Fruit fly (Drosophila melanogaster): Measurements from ENCODE around the gene CG32572.

The CG32572 gene

dm6 chrX:16772882-16773827, 52.2 kb downstream of the CG32572 start (continued):
- TF ChIP-seq CG15269 (tag; optimal IDR thresholded peaks at IDR 0.05) (no peak), CG9876 (GFP tag; optimal IDR thresholded peaks at IDR 0.05) (no peak), tx (GFP tag; optimal IDR thresholded peaks at IDR 0.05) (no peak), CG13296 (GFP tag; optimal IDR thresholded peaks at IDR 0.05) (no peak), CG8478 (optimal IDR thresholded peaks at IDR 0.05) (no peak), grn (GFP tag; optimal IDR thresholded peaks at IDR 0.05) (no peak), CG33557 (GFP tag; optimal IDR thresholded peaks at IDR 0.05) (no peak), CG11456 (GFP tag; IDR thresholded peaks at IDR 0.05) (0 out of 3 replicates have a peak, but pooled peaks have one; percentile 40), CG10209 (GFP tag; optimal IDR thresholded peaks at IDR 0.05) (peak; percentile 27), Hmr (GFP tag; optimal IDR thresholded peaks at IDR 0.05) (no peak), hb (GFP tag; IDR thresholded peaks at IDR 0.05; ENCODE audit: partially characterized antibody) (no peak), CG12659 (GFP tag; optimal IDR thresholded peaks at IDR 0.05) (no peak), so (GFP tag; IDR thresholded peaks at IDR 0.05) (peak; percentile 61; the same call in 1 of the 3 replicates), NC2β (GFP tag; optimal IDR thresholded peaks at IDR 0.05) (peak; percentile 12), YL-1 (GFP tag; optimal IDR thresholded peaks at IDR 0.05) (no peak), CG4707 (GFP tag; optimal IDR thresholded peaks at IDR 0.05) (no peak), Mad (GFP tag; optimal IDR thresholded peaks at IDR 0.05) (no peak), CG6791 (GFP tag; IDR thresholded peaks at IDR 0.05; ENCODE audit: partially characterized antibody) (no peak), CG7271 (tag; optimal IDR thresholded peaks at IDR 0.05) (no peak), abd-A (tag; optimal IDR thresholded peaks at IDR 0.05) (no peak), en (GFP tag; optimal IDR thresholded peaks at IDR 0.05) (peak; percentile 39), Mrtf (GFP tag; IDR thresholded peaks at IDR 0.05) (0 out of 3 replicates have a peak, but pooled peaks have one; percentile 16), Dip3 (GFP tag; optimal IDR thresholded peaks at IDR 0.05) (no peak), psq (GFP tag; optimal IDR thresholded peaks at IDR 0.05) (no peak), Hmx (GFP tag; optimal IDR thresholded peaks at IDR 0.05) (no peak), CG13624 (GFP tag; optimal IDR thresholded peaks at IDR 0.05) (peak; percentile 52), CG18599 (GFP tag; optimal IDR thresholded peaks at IDR 0.05) (peak; percentile 13), z (GFP tag; IDR thresholded peaks at IDR 0.05) (peak; percentile 7; the same call in 1 of the 3 replicates), CG34422 (GFP tag; IDR thresholded peaks at IDR 0.05) (peak; percentile 57; the same call in 2 of the 3 replicates), wdn (GFP tag; IDR thresholded peaks at IDR 0.05) (no peak), sima (GFP tag; optimal IDR thresholded peaks at IDR 0.05) (peak; percentile 18), zen (tag; optimal IDR thresholded peaks at IDR 0.05) (peak; percentile 47), ap (GFP tag; IDR thresholded peaks at IDR 0.05) (peak; percentile 59; the same call in 1 of the 2 replicates), CG2678 (tag; optimal IDR thresholded peaks at IDR 0.05) (peak; percentile 42), CG14860 (GFP tag; IDR thresholded peaks at IDR 0.05; ENCODE audit: partially characterized antibody) (no peak), emc (GFP tag; optimal IDR thresholded peaks at IDR 0.05) (no peak), MESR4 (GFP tag; optimal IDR thresholded peaks at IDR 0.05) (no peak), gro (GFP tag; optimal IDR thresholded peaks at IDR 0.05) (no peak), Bteb2 (GFP tag; optimal IDR thresholded peaks at IDR 0.05) (no peak), CG4820 (GFP tag; optimal IDR thresholded peaks at IDR 0.05) (peak; percentile 70), salm (tag; optimal IDR thresholded peaks at IDR 0.05) (no peak), lbe (GFP tag; optimal IDR thresholded peaks at IDR 0.05) (no peak), CG32772 (GFP tag; IDR thresholded peaks at IDR 0.05) (peak; percentile 64; the same call in 1 of the 2 replicates), CG14710 (tag; optimal IDR thresholded peaks at IDR 0.05) (peak; percentile 64), nom (GFP tag; optimal IDR thresholded peaks at IDR 0.05) (peak; percentile 17), CG15479 (GFP tag; optimal IDR thresholded peaks at IDR 0.05) (no peak), prd (optimal IDR thresholded peaks at IDR 0.05) (no peak), prd (GFP tag; IDR thresholded peaks at IDR 0.05) (peak; percentile 87), CG6654 (GFP tag; optimal IDR thresholded peaks at IDR 0.05) (no peak)
